Fruit fly (Drosophila melanogaster): Measurements from ENCODE around the gene CG8534.

CG8534 gene

DNA sequence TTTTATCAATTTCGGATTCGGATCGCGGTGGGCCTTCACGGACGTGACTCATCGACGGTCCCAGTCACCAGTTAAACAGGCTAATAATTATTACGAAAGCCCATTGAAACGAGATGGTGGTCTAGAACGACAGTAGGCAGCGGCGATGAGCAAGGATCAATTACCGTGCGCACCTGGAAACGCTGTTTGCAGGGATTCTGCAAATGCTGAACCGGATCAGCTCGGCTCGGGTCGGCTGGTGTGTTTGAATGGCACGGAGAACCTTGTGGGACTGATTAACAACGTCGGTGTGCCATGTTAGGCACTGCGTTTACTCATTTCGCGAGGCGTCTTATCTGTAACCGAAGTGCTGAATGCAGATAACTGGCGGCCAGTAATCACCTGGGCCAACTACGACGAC is 38.4 kb upstream of the CG8534 start, which contains the start of gene Whamy (continued):
- TF ChIP-seq Trl (optimal IDR thresholded peaks at IDR 0.05) (no peak), Trl (GFP tag; optimal IDR thresholded peaks at IDR 0.05) (no peak), pfk (GFP tag; optimal IDR thresholded peaks at IDR 0.05) (no peak), disco-r (GFP tag; optimal IDR thresholded peaks at IDR 0.05) (no peak), CG3726 (GFP tag; IDR thresholded peaks at IDR 0.05) (no peak), croc (GFP tag; conservative IDR thresholded peaks at IDR 0.05) (no peak), CG2129 (GFP tag; IDR thresholded peaks at IDR 0.05; ENCODE audit: partially characterized antibody) (no peak), H2.0 (GFP tag; IDR thresholded peaks at IDR 0.05) (no peak), CG8290 (GFP tag; optimal IDR thresholded peaks at IDR 0.05) (no peak), CG8290 (tag; optimal IDR thresholded peaks at IDR 0.05) (no peak), Pdp1 (GFP tag; optimal IDR thresholded peaks at IDR 0.05) (peak in 1 of 2 experiments; percentile 9), dmrt11E (tag; optimal IDR thresholded peaks at IDR 0.05) (no peak), prd (optimal IDR thresholded peaks at IDR 0.05) (no peak), prd (GFP tag; IDR thresholded peaks at IDR 0.05) (no peak), CG16813 (GFP tag; IDR thresholded peaks at IDR 0.05; ENCODE audit: partially characterized antibody) (no peak), CG17612 (GFP tag; IDR thresholded peaks at IDR 0.05) (no peak)

DNA sequence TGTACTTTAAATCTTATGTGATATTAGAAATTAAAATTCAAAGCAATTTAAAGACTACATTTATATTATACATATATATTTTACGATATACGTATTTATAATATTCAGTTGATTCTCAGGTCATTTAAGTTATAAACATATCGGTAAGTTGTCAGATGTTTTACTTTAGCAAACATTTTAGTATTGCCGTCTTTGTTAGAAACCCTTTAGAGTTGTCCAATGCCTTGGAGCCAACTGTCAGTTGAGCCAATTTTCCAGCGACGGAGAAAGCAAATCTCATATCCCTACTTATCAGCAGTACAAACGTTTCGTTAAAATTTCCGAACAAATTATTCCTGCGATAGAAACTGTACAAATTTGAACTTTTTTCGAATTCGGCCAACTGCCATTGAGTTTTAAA is 37.7 kb upstream of the CG8534 start, which contains the start of gene topi:
topi (plus strand) TSS at position 301 of the 400 bp plus-strand sequence.
- TF ChIP-seq Hmr (GFP tag; optimal IDR thresholded peaks at IDR 0.05) (no peak), pum (GFP tag; optimal IDR thresholded peaks at IDR 0.05) (no peak), Rfx (GFP tag; IDR thresholded peaks at IDR 0.05) (no peak)

dm6 chr3R:9777941-9778360 is 34.6 kb upstream of the CG8534 start, which contains the start of gene RpS29:
Gene RpS29, plus strand, starts transcription at chr3R:9778042.
- TF ChIP-seq Hr51 (GFP tag; optimal IDR thresholded peaks at IDR 0.05) (peak; percentile 50 to 85), Dp (GFP tag; optimal IDR thresholded peaks at IDR 0.05) (peak; percentile 99), ash1 (GFP tag; optimal IDR thresholded peaks at IDR 0.05) (peak; percentile 89), Opbp (GFP tag; IDR thresholded peaks at IDR 0.05; ENCODE audit: partially characterized antibody) (peak; percentile 97), sr (GFP tag; IDR thresholded peaks at IDR 0.05) (peak; percentile 61; the same call in 2 of the 3 replicates), knrl (GFP tag; IDR thresholded peaks at IDR 0.05; ENCODE audit: partially characterized antibody) (peak; percentile 95), NfI (GFP tag; optimal IDR thresholded peaks at IDR 0.05) (peak; percentile 87), CG18262 (tag; optimal IDR thresholded peaks at IDR 0.05) (peak; percentile 47), TFAM (GFP tag; optimal IDR thresholded peaks at IDR 0.05) (no peak), CG13424 (tag; optimal IDR thresholded peaks at IDR 0.05) (peak; percentile 62), Dref (GFP tag; IDR thresholded peaks at IDR 0.05) (peak; percentile 98), CG14441 (GFP tag; IDR thresholded peaks at IDR 0.05) (peak; percentile 77), CG14965 (GFP tag; optimal IDR thresholded peaks at IDR 0.05; ENCODE audit: borderline replicate concordance) (peak; percentile 21), CG7745 (tag; optimal IDR thresholded peaks at IDR 0.05) (peak; percentile 1), Meics (GFP tag; optimal IDR thresholded peaks at IDR 0.05) (peak; percentile 87), grau (tag; optimal IDR thresholded peaks at IDR 0.05) (peak; percentile 76), ems (GFP tag; optimal IDR thresholded peaks at IDR 0.05) (peak; percentile 84), CG11695 (GFP tag; IDR thresholded peaks at IDR 0.05) (peak; percentile 47; the same call in 2 of the 3 replicates), Awh (GFP tag; IDR thresholded peaks at IDR 0.05) (no peak), CG4424 (GFP tag; optimal IDR thresholded peaks at IDR 0.05) (peak; percentile 70), CG14860 (GFP tag; IDR thresholded peaks at IDR 0.05; ENCODE audit: partially characterized antibody) (peak; percentile 79), CG7963 (GFP tag; IDR thresholded peaks at IDR 0.05; ENCODE audit: partially characterized antibody) (peak; percentile 79), CG10321 (GFP tag; IDR thresholded peaks at IDR 0.05) (peak; percentile 54; the same call in 1 of the 2 replicates), CG32767 (GFP tag; IDR thresholded peaks at IDR 0.05) (peak; percentile 57; the same call in 1 of the 2 replicates), Dbx (GFP tag; IDR thresholded peaks at IDR 0.05) (peak; percentile 93), unpg (GFP tag; optimal IDR thresholded peaks at IDR 0.05) (peak; percentile 66), Six4 (GFP tag; optimal IDR thresholded peaks at IDR 0.05) (peak; percentile 61), CG17385 (GFP tag; optimal IDR thresholded peaks at IDR 0.05) (peak; percentile 54), CrebB (tag; optimal IDR thresholded peaks at IDR 0.05) (peak; percentile 87), da (GFP tag; optimal IDR thresholded peaks at IDR 0.05) (peak; percentile 52)

Data from whole organism, embryonic.